Worm (Caenorhabditis elegans) whole organism, early embryonic: ENCODE results near the gene col-113.

ENCODE experiments used
- F13C5.2 ChIP-seq: sonication (generic microtip); optimal IDR thresholded peaks from 2 replicates; lab custom pipeline; 2017; ENCODE audit warnings: mild to moderate bottlenecking, missing genetic modification characterization, inconsistent platforms, missing compliant biosample characterization
- ama-1 ChIP-seq: fragments of 150-350 bp; optimal IDR thresholded peaks from 2 replicates; lab custom pipeline; 2014
- ceh-36 ChIP-seq: sonication (generic microtip); optimal IDR thresholded peaks from 2 replicates; lab custom pipeline; 2016; ENCODE audit warnings: missing genetic modification characterization, inconsistent platforms, missing compliant biosample characterization
- ets-7 ChIP-seq: sonication (generic microtip); optimal IDR thresholded peaks from 2 replicates; lab custom pipeline; 2016; ENCODE audit warnings: missing genotype, missing genetic modification characterization, missing compliant biosample characterization
- hmbx-1 ChIP-seq: sonication (generic microtip); optimal IDR thresholded peaks from 2 replicates; lab custom pipeline; 2016; ENCODE audit warnings: mild to moderate bottlenecking, missing genetic modification characterization, missing compliant biosample characterization
- hmg-4 ChIP-seq: fragments of 200-800 bp; sonication (Bioruptor generic); optimal IDR thresholded peaks from 2 replicates; lab custom pipeline; 2018; ENCODE audit warnings: mild to moderate bottlenecking, missing genetic modification characterization, missing compliant biosample characterization
- pes-1 ChIP-seq: fragments of 200-800 bp; sonication (Bioruptor generic); IDR thresholded peaks from 2 replicates; pipeline ENCODE4 v1.3.6; 2022; ENCODE audit warnings: missing genetic modification reagents, missing genetic modification characterization, missing compliant biosample characterization
- sea-1 ChIP-seq: fragments of 200-800 bp; sonication (Bioruptor generic); conservative IDR thresholded peaks from 2 replicates; pipeline ENCODE4 v1.3.6; 2022; ENCODE audit warnings: missing genetic modification characterization, missing compliant biosample characterization

- no peak for TF ChIP-seq ets-7 (tag; lab: Kevin White, UChicago)
- no peak for TF ChIP-seq ama-1 (lab: Kevin White, UChicago)
- TF ChIP-seq hmg-4 (GFP tag; lab: Kevin White, UChicago), result no peak
- TF ChIP-seq F13C5.2, result no peak
- TF ChIP-seq pes-1 (GFP tag; lab: Robert Waterston, UW), result no peak
- TF ChIP-seq sea-1, result no peak
- no peak for TF ChIP-seq ceh-36
- no peak for TF ChIP-seq hmbx-1
Measured at ce11 chrIV:7171222-7171621, 18.9 kb upstream of the col-113 start, which contains the start of gene str-220.
